Worm (Caenorhabditis elegans) whole organism, dauer: ENCODE results near the gene T01B10.5.

Experiments used
- unc-62 ChIP-seq: sonication (generic microtip); optimal IDR thresholded peaks from 2 replicates; lab custom pipeline; 2017; ENCODE audit warnings: missing biosample characterization, missing genetic modification reagents, missing genetic modification characterization

Gene T01B10.5

DNA sequence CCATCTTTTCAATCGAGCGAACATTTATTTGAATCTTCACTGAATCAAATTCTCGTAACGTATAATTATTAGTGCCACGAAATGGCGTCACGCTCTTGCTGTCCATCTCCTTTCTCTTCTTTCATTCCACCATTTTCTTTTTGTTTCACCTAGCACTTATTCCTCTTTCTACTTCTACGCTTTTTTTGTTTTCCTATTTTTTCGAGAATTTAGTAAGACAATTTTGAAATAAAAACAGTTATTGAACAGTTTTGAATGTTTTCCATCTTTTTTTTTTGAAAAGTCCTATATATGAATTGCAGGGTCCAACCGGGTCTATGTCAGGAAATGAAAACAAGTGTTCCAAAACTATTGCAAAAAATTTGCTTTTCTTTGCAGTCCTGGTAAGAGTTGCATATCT is at the start of gene T01B10.5:
T01B10.5 (plus strand) TSS at position 301 of the 400 bp plus-strand sequence.
- no peak for TF ChIP-seq unc-62

DNA sequence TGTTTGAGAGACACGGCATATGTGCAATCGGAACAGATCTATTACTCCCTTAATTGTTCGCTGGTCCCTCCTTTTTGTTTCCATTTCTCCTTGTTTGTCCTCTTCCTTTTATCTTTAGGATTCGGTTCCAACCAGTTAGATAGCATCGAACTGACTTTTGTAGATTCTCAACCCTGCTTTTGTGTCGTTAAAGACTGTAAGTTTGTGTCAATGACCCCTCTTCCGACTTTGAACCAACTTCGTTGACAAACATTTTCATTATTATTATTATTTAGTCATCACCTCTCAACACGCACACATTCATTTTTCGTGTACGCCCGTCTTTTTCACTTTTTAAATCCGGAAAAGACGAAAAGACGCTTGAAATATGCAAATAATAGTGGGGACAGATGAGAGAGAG is 49.0 kb upstream of the T01B10.5 start, which contains the start of gene F16F9.1:
F16F9.1 (plus strand) TSS at position 301 of the 400 bp plus-strand sequence.
- TF ChIP-seq unc-62 = no peak

DNA sequence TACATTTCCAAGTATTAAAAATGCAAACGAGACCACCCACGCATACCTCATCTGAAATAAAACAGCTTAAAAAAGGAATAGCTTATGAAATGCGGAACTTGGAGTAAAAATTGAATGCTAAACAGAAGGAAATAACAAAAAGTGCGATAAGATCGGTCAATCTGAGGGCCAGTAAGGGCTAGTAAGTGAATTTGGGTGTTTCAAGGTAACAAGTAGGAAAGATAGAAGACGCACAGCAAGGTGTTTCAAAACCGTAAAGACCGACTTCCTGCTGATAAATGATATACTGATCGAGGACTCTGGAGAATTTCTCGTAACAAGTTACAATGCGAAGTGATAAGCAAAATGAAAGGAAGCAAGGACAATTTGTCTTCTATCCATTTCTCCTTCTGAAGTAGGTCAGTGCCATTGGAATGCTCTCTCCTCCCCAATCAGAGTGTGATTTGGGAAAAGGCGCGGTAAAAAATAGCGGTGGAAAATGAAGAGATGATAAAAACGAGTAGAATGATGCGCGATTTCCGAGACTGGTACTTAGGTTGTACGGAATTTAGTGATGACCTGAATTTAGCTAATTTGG is 39.4 kb upstream of the T01B10.5 start, which contains the start of gene dpy-6:
dpy-6 (minus strand) TSS at position 51 of the 577 bp plus-strand sequence.
- no peak for TF ChIP-seq unc-62

DNA sequence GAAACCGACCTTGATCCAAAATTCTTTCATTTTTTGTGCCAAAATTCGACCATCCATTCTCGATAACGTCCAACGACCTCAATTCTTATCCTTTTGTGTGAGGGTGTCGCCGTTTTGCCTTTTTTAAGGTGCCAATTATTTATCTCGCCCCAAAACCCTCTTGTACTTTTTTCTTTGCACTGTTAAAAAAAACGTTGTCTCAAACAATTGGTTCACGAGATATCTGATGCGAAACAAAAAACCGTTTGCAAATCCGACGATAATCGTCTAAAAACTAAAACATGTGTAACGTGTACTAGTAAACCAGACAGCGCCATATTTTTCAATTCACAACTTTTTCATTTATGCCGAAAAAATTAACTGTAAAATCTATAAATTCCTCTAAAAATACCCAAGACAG is 37.8 kb upstream of the T01B10.5 start, which contains the start of gene F16F9.3:
F16F9.3 (plus strand) TSS at position 301 of the 400 bp plus-strand sequence.
- TF ChIP-seq unc-62 = no peak

DNA sequence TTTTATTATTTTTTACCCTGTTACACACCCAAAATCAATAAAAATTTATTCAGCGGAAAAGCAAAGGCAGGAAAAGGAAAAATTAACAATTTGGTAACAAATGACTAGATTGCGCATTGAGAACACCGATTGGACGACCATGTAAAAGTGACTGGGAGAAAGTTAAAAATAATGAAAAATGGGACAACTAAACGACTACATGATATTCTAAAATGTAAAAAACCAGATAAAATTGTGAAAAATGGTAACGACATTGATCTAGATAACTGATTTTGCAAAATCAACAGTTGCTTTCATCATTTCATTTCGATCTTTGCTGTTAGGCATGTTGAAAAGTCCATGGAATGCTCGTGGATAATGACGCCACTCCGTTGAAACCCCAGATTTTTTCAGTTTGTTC is 35.3 kb upstream of the T01B10.5 start:
- no peak for TF ChIP-seq unc-62

DNA sequence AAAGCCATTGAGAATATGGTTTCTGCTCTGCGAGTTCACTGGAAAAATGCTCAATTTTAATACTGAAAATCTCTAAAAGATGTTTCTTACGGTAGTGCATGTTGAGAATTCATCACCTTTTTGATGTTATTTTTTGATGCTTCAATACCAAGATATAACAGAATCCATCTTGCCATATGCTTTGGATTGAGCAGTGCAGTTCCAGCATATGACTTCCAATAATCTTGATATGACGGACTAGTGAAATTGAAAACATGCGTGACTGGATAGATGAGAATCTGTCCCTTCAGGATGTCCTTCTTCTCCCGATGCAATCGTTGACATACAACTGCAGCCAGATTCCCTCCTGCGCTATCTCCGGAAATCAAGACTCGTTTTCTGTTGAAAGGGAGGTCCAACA is 34.1 kb upstream of the T01B10.5 start:
- TF ChIP-seq unc-62 = no peak

DNA sequence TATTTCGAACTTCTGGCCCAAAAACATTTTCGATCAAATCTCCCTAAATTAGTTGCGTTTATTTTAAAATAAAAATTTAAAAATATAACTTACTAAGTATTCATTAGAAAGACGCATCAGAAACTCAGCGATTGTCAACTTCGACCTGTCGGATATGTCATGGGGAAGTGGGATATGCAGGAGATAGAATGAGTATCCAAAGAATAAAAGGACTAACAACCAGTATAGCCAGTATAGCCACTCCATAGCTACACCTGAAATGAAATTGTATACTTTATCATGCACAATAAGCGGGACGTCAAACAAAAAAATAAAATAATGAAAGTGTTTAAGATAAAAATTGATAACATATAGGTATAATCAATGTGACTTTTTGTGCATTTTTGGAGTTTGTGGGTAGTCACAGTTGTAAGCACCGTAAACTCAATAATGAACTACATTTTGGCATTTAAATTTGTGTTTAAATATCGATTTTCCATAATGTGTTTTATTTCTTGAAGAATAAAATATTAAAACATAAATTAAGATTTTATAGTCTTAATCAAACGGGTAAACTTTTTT is 31.9 kb upstream of the T01B10.5 start, which contains the start of gene F16F9.4:
F16F9.4 (minus strand) TSS at position 276 of the 561 bp plus-strand sequence.
- TF ChIP-seq unc-62 = no peak

DNA sequence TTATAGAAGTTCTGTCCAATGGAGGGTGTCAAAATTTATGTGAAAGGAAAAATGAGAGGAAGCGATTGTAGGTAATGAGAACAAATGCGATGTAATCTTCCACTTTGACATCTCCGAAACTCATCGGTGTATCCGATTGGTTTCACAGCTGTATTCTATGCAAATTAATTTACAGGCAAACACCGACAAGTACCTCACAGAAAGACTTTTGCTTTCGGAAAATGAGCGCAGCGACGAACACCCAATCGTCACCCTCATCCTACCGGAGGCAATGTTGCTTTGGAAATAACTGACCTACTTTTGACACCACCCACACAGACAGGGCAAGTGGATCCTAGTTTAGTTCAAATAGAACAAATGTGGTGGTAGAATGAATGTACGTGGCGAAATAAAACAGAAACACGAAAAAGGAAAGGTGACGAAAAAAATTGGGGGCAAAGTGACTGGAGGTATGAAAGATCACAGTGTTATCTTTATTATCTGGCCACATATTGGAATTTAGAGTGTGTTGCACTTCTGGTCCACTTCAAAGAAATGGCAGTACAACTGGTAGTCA is 31.1 kb upstream of the T01B10.5 start:
- no peak for TF ChIP-seq unc-62

DNA sequence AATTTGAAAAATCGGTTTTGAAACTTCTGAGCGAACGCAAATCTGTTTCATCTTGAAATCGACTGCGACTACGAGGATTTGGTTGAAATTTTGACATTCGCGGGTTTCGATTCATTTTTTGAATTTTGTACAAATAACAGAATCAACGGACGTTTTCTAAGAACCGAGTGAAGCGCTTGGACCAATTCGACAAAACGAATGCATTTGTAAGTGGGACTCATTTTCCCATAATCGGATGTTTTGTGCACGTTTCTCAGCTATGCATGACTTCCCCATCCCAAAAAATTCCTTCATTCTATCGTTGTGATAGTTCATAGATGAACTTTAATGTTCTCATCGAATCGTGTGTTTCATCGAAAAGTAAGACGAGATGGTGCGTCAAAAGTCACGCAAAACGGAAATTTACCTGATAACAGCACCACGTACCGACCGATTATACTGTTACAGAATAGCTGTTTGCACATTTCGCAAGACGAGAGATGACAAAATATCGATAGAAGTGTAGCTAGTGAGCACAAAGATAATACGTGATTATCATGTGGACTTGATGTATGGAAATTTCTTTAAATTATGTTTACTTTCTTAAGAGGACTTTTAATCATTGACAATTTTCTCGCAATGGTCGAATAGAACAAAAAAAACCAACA is 24.9 kb upstream of the T01B10.5 start, which contains the start of gene mec-10:
mec-10 (minus strand) TSS at position 189 of the 647 bp plus-strand sequence.
- TF ChIP-seq unc-62 = no peak

DNA sequence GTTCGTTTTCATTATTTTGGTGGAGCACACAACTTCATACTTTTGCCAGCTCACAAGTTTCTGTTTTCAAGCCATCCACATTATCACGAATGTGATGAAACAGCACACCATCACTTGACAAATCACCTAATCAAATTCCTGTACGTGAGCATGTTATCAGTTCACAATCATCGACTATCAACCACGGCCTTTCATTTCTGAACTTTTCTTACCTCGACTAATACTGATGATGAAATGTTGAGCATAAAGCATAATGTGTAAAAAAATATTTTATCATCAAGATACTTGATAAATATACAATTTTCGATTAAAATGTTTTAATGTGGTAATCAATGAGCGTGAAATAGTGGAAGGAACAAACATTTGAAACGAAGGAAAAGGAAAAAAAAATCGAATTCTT is 21.6 kb upstream of the T01B10.5 start:
- TF ChIP-seq unc-62 = no peak

DNA sequence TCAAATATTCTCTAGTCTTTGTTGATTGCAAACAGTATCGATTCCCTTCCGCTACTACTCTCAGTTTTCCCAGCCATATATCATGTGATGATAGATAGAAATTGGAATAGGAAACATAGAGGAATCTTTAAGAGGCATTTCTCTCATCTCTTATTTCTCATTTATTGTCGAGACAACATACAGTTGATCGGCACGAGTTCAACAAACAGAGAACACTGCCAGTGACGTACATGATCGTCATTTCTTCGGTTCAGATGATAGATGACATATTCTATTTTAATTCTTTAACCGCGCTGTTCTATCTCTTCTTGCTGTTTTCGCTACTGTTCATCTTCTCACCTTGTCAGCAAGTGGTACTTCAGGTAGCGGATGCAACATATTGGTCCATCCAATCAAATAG is 20.0 kb upstream of the T01B10.5 start:
- TF ChIP-seq unc-62 = no peak

DNA sequence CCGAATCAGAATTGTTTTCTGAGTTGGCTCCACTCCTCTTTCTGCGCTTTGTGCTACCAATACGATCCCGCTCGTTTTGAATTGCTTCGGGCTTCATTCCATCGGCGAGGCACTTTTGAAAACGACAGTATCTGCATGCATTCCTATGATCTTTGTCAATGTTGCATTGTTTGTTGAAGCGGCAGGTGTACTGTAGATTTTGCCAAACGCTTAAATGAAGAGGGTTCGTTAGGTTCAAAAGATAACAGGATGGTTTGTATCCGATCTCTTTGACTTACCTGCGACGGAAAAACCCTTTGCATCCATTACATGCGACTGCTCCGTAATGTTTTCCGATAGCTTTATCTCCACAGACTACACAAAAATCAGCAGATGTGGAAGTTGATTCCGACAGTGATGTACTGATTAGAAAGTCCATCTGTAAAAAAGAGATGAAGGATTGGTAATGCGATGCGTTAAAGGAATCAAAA is 19.3 kb upstream of the T01B10.5 start, which contains the start of gene nhr-14:
nhr-14 (minus strand) TSS at position 420 of the 470 bp plus-strand sequence.
- TF ChIP-seq unc-62 = no peak

DNA sequence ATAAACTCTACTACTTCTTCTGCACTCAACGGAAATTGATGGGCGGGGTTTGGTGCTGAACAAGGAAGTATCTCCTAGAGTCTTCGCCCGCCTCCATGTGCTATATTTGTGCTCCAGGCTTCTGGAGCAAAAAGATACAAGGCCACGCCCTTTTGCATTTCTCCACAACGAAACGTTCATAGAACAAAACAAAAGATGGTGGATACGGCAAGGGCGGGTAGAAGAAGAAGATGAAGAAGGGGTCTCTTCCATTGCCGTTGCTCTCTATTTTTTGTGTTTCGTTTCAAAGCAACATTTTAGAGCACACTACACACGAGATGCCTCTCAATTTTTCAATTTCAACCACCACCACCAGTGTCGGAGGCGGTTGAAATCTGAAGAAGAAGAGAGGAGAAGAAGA is 18.8 kb upstream of the T01B10.5 start:
- no peak for TF ChIP-seq unc-62

DNA sequence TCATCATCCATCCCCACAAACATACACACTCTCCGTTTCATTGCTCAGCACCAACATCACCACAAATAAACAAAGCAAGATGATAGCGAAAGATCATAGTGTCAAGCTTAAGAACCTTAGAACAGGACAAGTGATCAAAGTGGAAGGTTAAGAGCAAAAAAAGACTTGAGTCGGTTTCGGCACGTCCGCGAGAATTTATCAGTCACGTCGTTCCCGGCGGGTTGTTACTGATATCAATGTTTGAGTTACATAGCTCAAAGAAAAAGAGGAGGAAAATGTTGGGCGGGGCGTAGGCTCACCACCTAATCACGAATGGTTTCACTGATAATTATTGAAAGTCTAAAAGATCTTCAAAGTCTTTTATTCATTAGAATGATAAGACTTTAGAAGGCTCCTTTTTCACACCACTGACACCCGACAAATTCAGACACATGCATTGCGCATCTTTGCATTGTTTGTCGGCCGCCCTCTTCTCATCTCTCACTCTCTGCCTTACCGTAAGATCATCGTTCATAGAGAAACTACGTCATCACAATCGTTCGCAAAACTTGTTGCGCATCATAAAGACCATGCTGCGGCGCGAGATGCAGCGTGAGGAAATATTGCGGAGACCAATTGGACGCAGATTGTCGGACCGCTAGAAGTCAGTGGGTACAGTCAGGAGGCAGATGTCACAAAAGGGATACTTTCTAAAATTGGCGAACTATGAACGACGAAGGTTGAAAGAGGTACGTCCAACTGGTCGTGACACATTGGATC is 17.9 kb upstream of the T01B10.5 start:
- TF ChIP-seq unc-62 = no peak

DNA sequence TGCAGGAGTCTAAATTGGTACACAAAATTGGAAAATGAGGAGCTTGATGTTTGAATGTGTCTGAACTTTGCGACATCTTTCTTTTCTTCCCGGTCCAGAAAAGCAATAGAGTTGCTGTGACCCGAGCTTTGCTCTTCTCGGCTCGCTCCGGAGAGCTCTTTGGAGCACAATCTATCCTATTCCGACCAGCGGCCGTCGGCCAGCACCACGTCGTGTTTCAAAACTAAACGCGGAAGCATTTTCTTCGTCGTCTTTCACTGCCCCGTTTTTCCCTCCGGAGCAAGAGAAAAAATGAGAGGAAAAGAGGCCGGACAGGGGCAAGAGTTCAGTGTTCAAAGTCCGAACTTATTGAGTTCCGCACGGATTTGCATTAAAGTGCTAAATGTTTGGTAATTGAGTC is 16.1 kb upstream of the T01B10.5 start:
- no peak for TF ChIP-seq unc-62

DNA sequence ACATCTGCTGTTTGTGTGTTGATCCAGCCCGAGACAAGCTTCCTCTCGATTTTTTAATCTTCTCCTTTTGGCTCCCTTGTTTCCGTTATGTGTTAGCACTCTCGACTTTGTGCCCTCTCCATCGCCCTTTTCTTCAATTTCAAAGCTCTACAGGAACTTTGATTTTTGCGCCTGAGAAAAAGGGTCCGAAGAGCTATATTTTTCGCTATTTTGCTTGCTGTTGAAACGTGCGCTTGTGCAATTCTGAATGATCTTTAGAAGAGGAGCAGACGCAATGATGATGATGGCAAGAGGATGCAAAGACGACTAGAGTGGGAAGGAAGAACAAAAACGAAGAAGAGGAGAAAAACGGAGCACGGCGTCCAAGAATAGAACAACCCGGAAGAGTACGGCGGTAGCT is 13.4 kb upstream of the T01B10.5 start:
- no peak for TF ChIP-seq unc-62

DNA sequence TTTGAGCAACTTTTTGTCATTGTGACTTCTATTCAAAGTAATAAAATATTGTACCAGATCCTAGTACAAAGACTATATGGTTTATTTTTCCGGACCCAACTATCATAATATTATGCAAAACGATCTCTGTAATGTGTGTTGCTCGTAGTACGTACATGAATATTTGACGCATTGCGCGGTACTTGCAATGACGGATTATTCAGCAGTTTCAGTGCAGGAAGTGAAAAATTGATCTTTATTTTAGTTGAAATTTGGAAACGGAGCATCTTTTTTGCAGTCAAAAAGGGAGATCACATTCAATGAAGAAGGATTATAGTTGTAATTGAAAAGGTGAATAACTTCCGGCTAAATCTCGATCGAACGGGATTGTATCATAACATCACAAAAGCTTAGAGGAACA is 11.2 kb upstream of the T01B10.5 start:
- no peak for TF ChIP-seq unc-62
